Fruit fly (Drosophila melanogaster) whole organism, embryonic: ENCODE data around the gene pkaap.
A peak's percentile ranks its signal among the peaks of the same experiment; 100 is the strongest.

ENCODE experiments used
- Awh ChIP-seq: fragments of 200-800 bp; sonication (Bioruptor generic); IDR thresholded peaks from 2 replicates; pipeline ENCODE4, ENCODE4 v1.3.6; 2022; ENCODE audit warnings: missing biosample characterization, missing genetic modification characterization
- BEAF-32 ChIP-seq: fragments of 200-800 bp; sonication (Bioruptor generic); optimal IDR thresholded peaks from 3 replicates; lab custom pipeline; 2017; ENCODE audit warnings: missing biosample characterization, missing genetic modification characterization, mild to moderate bottlenecking, moderate library complexity, missing genetic modification reagents
- Bdp1 ChIP-seq: fragments of 200-800 bp; sonication (Bioruptor generic); optimal IDR thresholded peaks from 3 replicates; lab custom pipeline; 2016; ENCODE audit warnings: missing biosample characterization, missing genetic modification characterization
- BtbVII ChIP-seq: fragments of 200-800 bp; sonication (Bioruptor generic); optimal IDR thresholded peaks from 3 replicates; lab custom pipeline; 2017; ENCODE audit warnings: missing biosample characterization, mild to moderate bottlenecking, missing genetic modification characterization
- CG10366 ChIP-seq: fragments of 200-800 bp; sonication (Bioruptor generic); IDR thresholded peaks from 2 replicates; pipeline ENCODE4 v1.3.6; 2022; ENCODE audit warnings: missing biosample characterization, missing genetic modification characterization
- CG11504 ChIP-seq: fragments of 200-800 bp; sonication (Bioruptor generic); optimal IDR thresholded peaks from 3 replicates; lab custom pipeline; 2019; ENCODE audit warnings: missing biosample characterization, mild to moderate bottlenecking, missing genetic modification characterization, moderate library complexity
- CG12769 ChIP-seq: fragments of 200-800 bp; sonication (Bioruptor generic); optimal IDR thresholded peaks from 2 replicates; lab custom pipeline; 2019; ENCODE audit warnings: missing biosample characterization, mild to moderate bottlenecking, missing genetic modification characterization, moderate library complexity
- CG14441 ChIP-seq: fragments of 200-800 bp; sonication (Bioruptor generic); IDR thresholded peaks from 2 replicates; pipeline ENCODE4 v1.3.6; 2022; ENCODE audit warnings: missing biosample characterization, missing genetic modification characterization
- CG14965 ChIP-seq: fragments of 200-800 bp; sonication (Bioruptor generic); optimal IDR thresholded peaks from 2 replicates; lab custom pipeline; 2016; ENCODE audit warnings: missing biosample characterization, missing genetic modification characterization, borderline replicate concordance
- CG1602 ChIP-seq: fragments of 200-800 bp; sonication (Bioruptor generic); optimal IDR thresholded peaks from 3 replicates; lab custom pipeline; 2016; ENCODE audit warnings: missing biosample characterization, missing genetic modification characterization
- CG17186 ChIP-seq: fragments of 200-800 bp; sonication (Bioruptor generic); optimal IDR thresholded peaks from 3 replicates; lab custom pipeline; 2017; ENCODE audit warnings: missing biosample characterization, missing genetic modification reagents, missing genetic modification characterization
- CG17829 ChIP-seq: fragments of 200-800 bp; optimal IDR thresholded peaks from 2 replicates; lab custom pipeline; 2019; ENCODE audit warnings: missing biosample characterization, mild to moderate bottlenecking, missing genetic modification characterization, moderate library complexity
- CG17912 ChIP-seq: fragments of 200-800 bp; sonication (Bioruptor generic); optimal IDR thresholded peaks from 2 replicates; lab custom pipeline; 2018; ENCODE audit warnings: missing biosample characterization, mild to moderate bottlenecking, missing genetic modification characterization
- CG18599 ChIP-seq: fragments of 200-800 bp; sonication (Bioruptor generic); optimal IDR thresholded peaks from 3 replicates; lab custom pipeline; 2017; ENCODE audit warnings: missing biosample characterization, missing genetic modification characterization, mild to moderate bottlenecking, moderate library complexity, missing genetic modification reagents
- CG2199 ChIP-seq: fragments of 200-800 bp; sonication (Bioruptor generic); IDR thresholded peaks from 3 replicates; pipeline ENCODE4 v1.3.6; 2022; ENCODE audit warnings: missing biosample characterization, missing genetic modification characterization
- CG3407 ChIP-seq: fragments of 200-800 bp; sonication (Bioruptor generic); optimal IDR thresholded peaks from 2 replicates; lab custom pipeline; 2018; ENCODE audit warnings: missing biosample characterization, mild to moderate bottlenecking, missing genetic modification characterization
- CG34422 ChIP-seq: fragments of 200-800 bp; sonication (Bioruptor generic); IDR thresholded peaks from 3 replicates; pipeline ENCODE4 v1.3.6; 2022; ENCODE audit warnings: missing biosample characterization, missing genetic modification characterization
- CG42726 ChIP-seq: fragments of 200-800 bp; sonication (Bioruptor generic); IDR thresholded peaks from 2 replicates; pipeline ENCODE4 v1.3.6; 2022; ENCODE audit warnings: missing biosample characterization, missing genetic modification characterization; ENCODE audit not compliant: partially characterized antibody
- CG4854 ChIP-seq: fragments of 200-800 bp; sonication (Bioruptor generic); optimal IDR thresholded peaks from 2 replicates; lab custom pipeline; 2016; ENCODE audit warnings: missing biosample characterization, missing genetic modification characterization, inconsistent platforms
- CG5180 ChIP-seq: fragments of 200-800 bp; sonication (Bioruptor generic); optimal IDR thresholded peaks from 3 replicates; lab custom pipeline; 2017; ENCODE audit warnings: missing biosample characterization, missing genetic modification characterization, mild to moderate bottlenecking, moderate library complexity, missing genetic modification reagents
- CG7372 ChIP-seq: fragments of 200-800 bp; sonication (Bioruptor generic); IDR thresholded peaks from 2 replicates; pipeline ENCODE4 v1.3.6; 2022; ENCODE audit warnings: missing biosample characterization, missing genetic modification characterization
- CG9817 ChIP-seq: fragments of 200-800 bp; sonication (Bioruptor generic); optimal IDR thresholded peaks from 2 replicates; lab custom pipeline; 2018; ENCODE audit warnings: missing biosample characterization, mild to moderate bottlenecking, missing genetic modification characterization, moderate library complexity
- D19B ChIP-seq: fragments of 200-800 bp; sonication (Bioruptor generic); optimal IDR thresholded peaks from 2 replicates; lab custom pipeline; 2017; ENCODE audit warnings: missing biosample characterization, mild to moderate bottlenecking, missing genetic modification characterization
- Deaf1 ChIP-seq: fragments of 200-800 bp; optimal IDR thresholded peaks from 3 replicates; lab custom pipeline; 2019; ENCODE audit warnings: missing biosample characterization, mild to moderate bottlenecking, missing genetic modification characterization, moderate library complexity
- E2f1 ChIP-seq: fragments of 200-800 bp; sonication (Bioruptor generic); IDR thresholded peaks from 2 replicates; pipeline ENCODE4 v1.3.6; 2022; ENCODE audit warnings: missing biosample characterization, missing genetic modification characterization
- HLH54F ChIP-seq: fragments of 200-800 bp; sonication (Bioruptor generic); optimal IDR thresholded peaks from 3 replicates; lab custom pipeline; 2016; ENCODE audit warnings: missing biosample characterization, missing genetic modification characterization
- HLHmδ ChIP-seq: fragments of 200-800 bp; sonication (Bioruptor generic); optimal IDR thresholded peaks from 2 replicates; lab custom pipeline; 2018; ENCODE audit warnings: missing biosample characterization, mild to moderate bottlenecking, missing genetic modification characterization, moderate library complexity
- NC2β ChIP-seq: fragments of 200-800 bp; sonication (Bioruptor generic); optimal IDR thresholded peaks from 2 replicates; lab custom pipeline; 2016; ENCODE audit warnings: missing biosample characterization, missing genetic modification characterization
- NFAT ChIP-seq: fragments of 200-800 bp; sonication (Bioruptor generic); IDR thresholded peaks from 2 replicates; pipeline ENCODE4 v1.3.6; 2022; ENCODE audit warnings: missing biosample characterization, missing genetic modification characterization
- NK7.1 ChIP-seq: fragments of 200-800 bp; sonication (Bioruptor generic); optimal IDR thresholded peaks from 3 replicates; lab custom pipeline; 2016; ENCODE audit warnings: missing biosample characterization, missing genetic modification characterization
- Neu2 ChIP-seq: fragments of 200-800 bp; sonication (Bioruptor generic); optimal IDR thresholded peaks from 3 replicates; lab custom pipeline; 2016; ENCODE audit warnings: missing biosample characterization, missing genetic modification characterization, borderline replicate concordance
- Side ChIP-seq: fragments of 200-800 bp; sonication (Bioruptor generic); optimal IDR thresholded peaks from 2 replicates; lab custom pipeline; 2016; ENCODE audit warnings: missing biosample characterization, missing genetic modification characterization
- Ssrp ChIP-seq: fragments of 200-800 bp; sonication (Bioruptor generic); optimal IDR thresholded peaks from 2 replicates; lab custom pipeline; 2018; ENCODE audit warnings: missing biosample characterization, mild to moderate bottlenecking, missing genetic modification characterization, moderate library complexity
- YL-1 ChIP-seq: fragments of 200-800 bp; sonication (Bioruptor generic); optimal IDR thresholded peaks from 3 replicates; lab custom pipeline; 2017; ENCODE audit warnings: missing biosample characterization, mild to moderate bottlenecking, missing genetic modification characterization
- cwo ChIP-seq: fragments of 200-800 bp; sonication (Bioruptor generic); optimal IDR thresholded peaks from 3 replicates; lab custom pipeline; 2017; ENCODE audit warnings: missing biosample characterization, missing genetic modification characterization, mild to moderate bottlenecking, moderate library complexity, missing genetic modification reagents
- dmrt11E ChIP-seq: fragments of 200-800 bp; sonication (Bioruptor generic); optimal IDR thresholded peaks from 3 replicates; lab custom pipeline; 2018; ENCODE audit warnings: missing biosample characterization, mild to moderate bottlenecking, missing genetic modification characterization, moderate library complexity
- fd64A ChIP-seq: fragments of 200-800 bp; sonication (Bioruptor generic); optimal IDR thresholded peaks from 3 replicates; lab custom pipeline; 2018; ENCODE audit warnings: missing biosample characterization, mild to moderate bottlenecking, missing genetic modification characterization
- gcm2 ChIP-seq: fragments of 200-800 bp; sonication (Bioruptor generic); optimal IDR thresholded peaks from 2 replicates; lab custom pipeline; 2016; ENCODE audit warnings: missing biosample characterization, missing genetic modification characterization
- hth ChIP-seq: fragments of >200 bp; optimal IDR thresholded peaks from 2 replicates; lab custom pipeline; 2017; ENCODE audit warnings: inconsistent platforms
- kni ChIP-seq: fragments of 200-800 bp; sonication (Bioruptor generic); optimal IDR thresholded peaks from 3 replicates; lab custom pipeline; 2017; ENCODE audit warnings: mild to moderate bottlenecking, missing biosample characterization, missing genetic modification reagents, missing genetic modification characterization
- luna ChIP-seq: fragments of 200-800 bp; sonication (Bioruptor generic); optimal IDR thresholded peaks from 2 replicates; lab custom pipeline; 2016; ENCODE audit warnings: missing biosample characterization, missing genetic modification characterization
- ro ChIP-seq: fragments of 200-800 bp; sonication (Bioruptor generic); IDR thresholded peaks from 2 replicates; pipeline ENCODE4 v1.3.6; 2022; ENCODE audit warnings: missing biosample characterization, missing genetic modification characterization
- ssp ChIP-seq: fragments of 200-800 bp; sonication (Bioruptor generic); IDR thresholded peaks from 2 replicates; pipeline ENCODE4 v1.3.6; 2022; ENCODE audit warnings: missing biosample characterization, missing genetic modification characterization
- stc ChIP-seq: fragments of 200-800 bp; sonication (Bioruptor generic); IDR thresholded peaks from 2 replicates; pipeline ENCODE4 v1.3.6; 2022; ENCODE audit warnings: missing biosample characterization, missing genetic modification characterization
- trem ChIP-seq: fragments of 200-800 bp; optimal IDR thresholded peaks from 3 replicates; lab custom pipeline; 2019; ENCODE audit warnings: missing biosample characterization, mild to moderate bottlenecking, missing genetic modification characterization, moderate library complexity
- usp ChIP-seq: fragments of >200 bp; optimal IDR thresholded peaks from 2 replicates; lab custom pipeline; 2017; ENCODE audit warnings: missing biosample characterization, missing genetic modification characterization
- z ChIP-seq: fragments of 200-800 bp; sonication (Bioruptor generic); IDR thresholded peaks from 3 replicates; pipeline ENCODE4 v1.3.6; 2022; ENCODE audit warnings: missing biosample characterization, missing genetic modification characterization
- zen2 ChIP-seq: fragments of 200-800 bp; sonication (Bioruptor generic); IDR thresholded peaks from 3 replicates; pipeline ENCODE4 v1.3.6; 2022; ENCODE audit warnings: missing biosample characterization, missing genetic modification characterization; ENCODE audit not compliant: partially characterized antibody
- zf30C ChIP-seq: fragments of 200-800 bp; sonication (Bioruptor generic); optimal IDR thresholded peaks from 3 replicates; lab custom pipeline; 2018; ENCODE audit warnings: missing biosample characterization, mild to moderate bottlenecking, missing genetic modification characterization

pkaap gene

DNA sequence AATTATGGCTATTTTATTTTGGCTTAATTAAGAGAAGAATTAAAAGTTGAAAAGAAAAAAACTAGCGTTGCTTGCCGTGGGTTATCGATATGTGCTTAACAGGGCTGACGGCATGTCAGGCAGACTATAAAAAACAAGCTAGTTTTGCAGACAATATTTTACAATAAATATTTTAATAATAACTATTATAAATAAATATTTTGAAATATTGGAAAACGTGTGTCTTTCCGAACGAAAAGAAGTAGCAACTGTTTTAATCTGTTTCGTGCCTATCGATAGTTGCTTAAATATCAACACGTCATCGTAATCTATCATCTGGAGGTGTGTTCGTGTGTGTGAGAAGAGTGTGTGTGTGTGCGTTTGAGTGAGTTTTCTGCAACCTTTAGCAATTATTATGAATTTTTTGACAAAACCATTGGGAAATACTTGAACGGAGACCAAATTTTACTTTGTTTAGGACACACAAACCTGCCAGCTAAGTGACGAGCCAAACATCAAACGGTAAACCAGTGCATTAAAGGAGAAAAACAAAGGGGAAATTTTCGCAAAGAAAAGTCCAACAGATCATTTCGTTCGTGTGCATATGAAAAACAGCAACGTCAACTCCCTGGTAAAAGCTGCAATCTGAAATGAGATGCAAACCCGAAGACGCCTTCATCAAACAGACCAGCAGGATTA is 19.1 kb downstream of the pkaap start, which contains the start of the genes CG5861 and Syx5 (continued):
- TF ChIP-seq ssp: 0 out of 2 replicates have a peak, but pooled peaks have one; percentile 28
- TF ChIP-seq CG17829 (tag; lab: Kevin White, UChicago): peak; percentile 80
- TF ChIP-seq D19B (GFP tag; lab: Kevin White, UChicago): peak; percentile 17
- no peak for TF ChIP-seq CG5180 (GFP tag; lab: Kevin White, UChicago)
- TF ChIP-seq usp (GFP tag; lab: Kevin White, UChicago): no peak
- TF ChIP-seq YL-1 (GFP tag; lab: Kevin White, UChicago): peak; percentile 95
- peak; percentile 37 for TF ChIP-seq Ssrp (tag; lab: Kevin White, UChicago)
- TF ChIP-seq NC2β: no peak
- peak; percentile 22 for TF ChIP-seq CG17912 (GFP tag; lab: Kevin White, UChicago)
- no peak for TF ChIP-seq CG1602 (GFP tag; lab: Kevin White, UChicago)
- no peak for TF ChIP-seq stc
- no peak for TF ChIP-seq ro (GFP tag; lab: Robert Waterston, UW)
- TF ChIP-seq CG12769 (tag; lab: Kevin White, UChicago): no peak
- TF ChIP-seq CG17186 (GFP tag; lab: Kevin White, UChicago): no peak
- TF ChIP-seq CG2199 (GFP tag; lab: Robert Waterston, UW): no peak
- no peak for TF ChIP-seq Neu2 (GFP tag; lab: Kevin White, UChicago)
- peak; percentile 42 for TF ChIP-seq CG10366 (GFP tag; lab: Robert Waterston, UW)
- TF ChIP-seq zen2 (GFP tag; lab: Robert Waterston, UW): no peak; the same call in 2 of the 3 replicates
- TF ChIP-seq CG18599 (GFP tag; lab: Kevin White, UChicago): no peak
- peak; percentile 30 for TF ChIP-seq CG3407 (GFP tag; lab: Kevin White, UChicago)
- no peak for TF ChIP-seq CG11504 (tag; lab: Kevin White, UChicago)
- no peak for TF ChIP-seq Awh
- TF ChIP-seq CG34422 (GFP tag; lab: Robert Waterston, UW): 0 out of 3 replicates have a peak, but pooled peaks have one; percentile 43
- TF ChIP-seq Side: no peak
- TF ChIP-seq z (GFP tag; lab: Robert Waterston, UW): peak; percentile 96
- TF ChIP-seq luna (GFP tag; lab: Kevin White, UChicago): no peak
- TF ChIP-seq hth: no peak
- peak; percentile 86 for TF ChIP-seq trem (tag; lab: Kevin White, UChicago)
- peak; percentile 13 for TF ChIP-seq cwo
- TF ChIP-seq fd64A (GFP tag; lab: Kevin White, UChicago): no peak
- TF ChIP-seq Deaf1 (tag; lab: Kevin White, UChicago): no peak
- no peak for TF ChIP-seq HLH54F
- no peak for TF ChIP-seq CG14965 (GFP tag; lab: Kevin White, UChicago)
- TF ChIP-seq NK7.1 (GFP tag; lab: Kevin White, UChicago): no peak
- TF ChIP-seq kni: no peak
- no peak for TF ChIP-seq gcm2 (GFP tag; lab: Kevin White, UChicago)
- TF ChIP-seq NFAT (GFP tag; lab: Robert Waterston, UW): peak; percentile 55
- TF ChIP-seq CG14441 (GFP tag; lab: Robert Waterston, UW): peak; percentile 58; the same call in 1 of the 2 replicates
- TF ChIP-seq dmrt11E: peak; percentile 22
- TF ChIP-seq zf30C (GFP tag; lab: Kevin White, UChicago): no peak
- no peak for TF ChIP-seq HLHmδ
- no peak for TF ChIP-seq E2f1 (GFP tag; lab: Robert Waterston, UW)
- 0 out of 2 replicates have a peak, but pooled peaks have one; percentile 30 for TF ChIP-seq CG7372
- no peak for TF ChIP-seq CG4854 (GFP tag; lab: Kevin White, UChicago)
- TF ChIP-seq Bdp1: no peak
- TF ChIP-seq BtbVII (GFP tag; lab: Kevin White, UChicago): peak; percentile 38
- peak; percentile 59 for TF ChIP-seq CG9817 (tag; lab: Kevin White, UChicago)
- peak; percentile 69; the same call in 1 of the 2 replicates for TF ChIP-seq CG42726 (GFP tag; lab: Robert Waterston, UW)
- TF ChIP-seq BEAF-32: peak; percentile 86
